Fruit fly (Drosophila melanogaster) whole organism, embryonic: ENCODE results near the gene Trm7-34.

Experiments
- Adf1 ChIP-seq: fragments of 200-800 bp; sonication (Bioruptor generic); IDR thresholded peaks from 2 replicates; pipeline ENCODE4 v1.3.6; 2022; ENCODE audit warnings: missing biosample characterization, missing genetic modification characterization
- Atf6 ChIP-seq: fragments of 200-800 bp; sonication (Bioruptor generic); IDR thresholded peaks from 2 replicates; pipeline ENCODE4 v1.3.6; 2022; ENCODE audit warnings: missing biosample characterization, missing genetic modification characterization
- CG10462 ChIP-seq: fragments of 200-800 bp; sonication (Bioruptor generic); optimal IDR thresholded peaks from 2 replicates; lab custom pipeline; 2016; ENCODE audit warnings: missing biosample characterization, missing genetic modification characterization
- CG11093 ChIP-seq: fragments of 200-800 bp; sonication (Bioruptor generic); IDR thresholded peaks from 3 replicates; pipeline ENCODE4 v1.3.6; 2022; ENCODE audit warnings: missing biosample characterization, missing genetic modification characterization
- CG11247 ChIP-seq: fragments of 200-800 bp; sonication (Bioruptor generic); IDR thresholded peaks from 2 replicates; pipeline ENCODE4 v1.3.6; 2022; ENCODE audit warnings: missing biosample characterization, missing genetic modification characterization
- CG11695 ChIP-seq: fragments of 200-800 bp; sonication (Bioruptor generic); IDR thresholded peaks from 3 replicates; pipeline ENCODE4 v1.3.6; 2022; ENCODE audit warnings: missing biosample characterization, missing genetic modification characterization
- CG12155 ChIP-seq: fragments of 200-800 bp; sonication (Bioruptor generic); optimal IDR thresholded peaks from 3 replicates; lab custom pipeline; 2016; ENCODE audit warnings: missing biosample characterization, missing genetic modification characterization
- CG12769 ChIP-seq: fragments of 200-800 bp; sonication (Bioruptor generic); optimal IDR thresholded peaks from 2 replicates; lab custom pipeline; 2019; ENCODE audit warnings: missing biosample characterization, mild to moderate bottlenecking, missing genetic modification characterization, moderate library complexity
- CG15269 ChIP-seq: fragments of 200-800 bp; sonication (Bioruptor generic); optimal IDR thresholded peaks from 2 replicates; lab custom pipeline; 2018; ENCODE audit warnings: missing biosample characterization, mild to moderate bottlenecking, missing genetic modification characterization, moderate library complexity
- CG16815 ChIP-seq: fragments of 200-800 bp; sonication (Bioruptor generic); optimal IDR thresholded peaks from 3 replicates; lab custom pipeline; 2017; ENCODE audit warnings: missing biosample characterization, mild to moderate bottlenecking, missing genetic modification characterization
- CG17359 ChIP-seq: fragments of 200-800 bp; sonication (Bioruptor generic); optimal IDR thresholded peaks from 3 replicates; lab custom pipeline; 2018; ENCODE audit warnings: missing biosample characterization, mild to moderate bottlenecking, missing genetic modification characterization, moderate library complexity
- CG18011 ChIP-seq: fragments of 200-800 bp; sonication (Bioruptor generic); optimal IDR thresholded peaks from 2 replicates; lab custom pipeline; 2017; ENCODE audit warnings: missing biosample characterization, missing genetic modification characterization, mild to moderate bottlenecking, moderate library complexity, missing genotype
- CG2116 ChIP-seq: fragments of 200-800 bp; sonication (Bioruptor generic); optimal IDR thresholded peaks from 3 replicates; lab custom pipeline; 2018; ENCODE audit warnings: missing biosample characterization, mild to moderate bottlenecking, missing genetic modification characterization
- CG3065 ChIP-seq: fragments of 200-800 bp; sonication (Bioruptor generic); optimal IDR thresholded peaks from 2 replicates; lab custom pipeline; 2016; ENCODE audit warnings: missing biosample characterization, missing genetic modification characterization
- CG32772 ChIP-seq: fragments of 200-800 bp; sonication (Bioruptor generic); IDR thresholded peaks from 2 replicates; pipeline ENCODE4 v1.3.6; 2022; ENCODE audit warnings: missing biosample characterization, missing genetic modification characterization
- CG3838 ChIP-seq: fragments of 200-800 bp; sonication (Bioruptor generic); optimal IDR thresholded peaks from 3 replicates; lab custom pipeline; 2016; ENCODE audit warnings: missing biosample characterization, missing genetic modification characterization
- CG4360 ChIP-seq: fragments of 200-800 bp; sonication (Bioruptor generic); IDR thresholded peaks from 2 replicates; pipeline ENCODE4 v1.3.6; 2022; ENCODE audit warnings: missing biosample characterization, missing genetic modification characterization
- CG6689 ChIP-seq: fragments of 200-800 bp; sonication (Bioruptor generic); IDR thresholded peaks from 2 replicates; pipeline ENCODE4 v1.3.6; 2022; ENCODE audit warnings: missing biosample characterization, missing genetic modification characterization
- CG6854 ChIP-seq: fragments of 200-800 bp; sonication (Bioruptor generic); optimal IDR thresholded peaks from 3 replicates; lab custom pipeline; 2017; ENCODE audit warnings: missing biosample characterization, mild to moderate bottlenecking, missing genetic modification characterization
- CG7357 ChIP-seq: fragments of 200-800 bp; sonication (Bioruptor generic); IDR thresholded peaks from 3 replicates; pipeline ENCODE4 v1.3.6; 2022; ENCODE audit warnings: missing biosample characterization, missing genetic modification characterization
- CG8765 ChIP-seq: fragments of 200-800 bp; sonication (Bioruptor generic); IDR thresholded peaks from 2 replicates; pipeline ENCODE4 v1.3.6; 2022; ENCODE audit warnings: missing biosample characterization, missing genetic modification characterization
- Camta ChIP-seq: fragments of 200-800 bp; sonication (Bioruptor generic); optimal IDR thresholded peaks from 2 replicates; lab custom pipeline; 2016; ENCODE audit warnings: missing biosample characterization, missing genetic modification characterization
- D19A ChIP-seq: fragments of 200-800 bp; optimal IDR thresholded peaks from 3 replicates; lab custom pipeline; 2019; ENCODE audit warnings: missing biosample characterization, mild to moderate bottlenecking, missing genetic modification characterization, moderate library complexity
- Drgx ChIP-seq: fragments of 200-800 bp; sonication (Bioruptor generic); IDR thresholded peaks from 2 replicates; pipeline ENCODE4 v1.3.6; 2022; ENCODE audit warnings: missing biosample characterization, missing genetic modification characterization
- E2f2 ChIP-seq: fragments of 200-800 bp; sonication (Bioruptor generic); IDR thresholded peaks from 2 replicates; pipeline ENCODE4 v1.3.6; 2022; ENCODE audit warnings: missing biosample characterization, missing genetic modification characterization
- HLHmδ ChIP-seq: fragments of 200-800 bp; sonication (Bioruptor generic); optimal IDR thresholded peaks from 2 replicates; lab custom pipeline; 2018; ENCODE audit warnings: missing biosample characterization, mild to moderate bottlenecking, missing genetic modification characterization, moderate library complexity
- Hsf ChIP-seq: fragments of 200-800 bp; sonication (Bioruptor generic); optimal IDR thresholded peaks from 3 replicates; lab custom pipeline; 2016; ENCODE audit warnings: missing biosample characterization, missing genetic modification characterization
- Lhr ChIP-seq: fragments of 200-800 bp; sonication (Bioruptor generic); optimal IDR thresholded peaks from 3 replicates; lab custom pipeline; 2017; ENCODE audit warnings: mild to moderate bottlenecking, missing biosample characterization, missing genetic modification reagents, missing genetic modification characterization
- MESR4 ChIP-seq: fragments of 200-800 bp; sonication (Bioruptor generic); optimal IDR thresholded peaks from 2 replicates; lab custom pipeline; 2018; ENCODE audit warnings: missing biosample characterization, mild to moderate bottlenecking, missing genetic modification characterization, moderate library complexity
- Nf-YB ChIP-seq: fragments of 200-800 bp; sonication (Bioruptor generic); optimal IDR thresholded peaks from 3 replicates; lab custom pipeline; 2019; ENCODE audit warnings: missing biosample characterization, mild to moderate bottlenecking, missing genetic modification characterization, moderate library complexity
- PHDP ChIP-seq: fragments of 200-800 bp; sonication (Bioruptor generic); optimal IDR thresholded peaks from 3 replicates; lab custom pipeline; 2018; ENCODE audit warnings: missing biosample characterization, mild to moderate bottlenecking, missing genetic modification characterization, moderate library complexity
- Ptx1 ChIP-seq: fragments of 200-800 bp; sonication (Bioruptor generic); IDR thresholded peaks from 2 replicates; pipeline ENCODE4 v1.3.6; 2022; ENCODE audit warnings: missing biosample characterization, missing genetic modification characterization
- aop ChIP-seq: fragments of 200-800 bp; sonication (Bioruptor generic); IDR thresholded peaks from 2 replicates; pipeline ENCODE4 v1.3.6; 2022; ENCODE audit warnings: missing biosample characterization, missing genetic modification characterization
- bab2 ChIP-seq: fragments of 200-800 bp; sonication (Bioruptor generic); optimal IDR thresholded peaks from 2 replicates; lab custom pipeline; 2016; ENCODE audit warnings: missing biosample characterization, missing genetic modification characterization
- chm ChIP-seq: fragments of 200-800 bp; sonication (Bioruptor generic); IDR thresholded peaks from 2 replicates; pipeline ENCODE4 v1.3.6; 2022; ENCODE audit warnings: missing biosample characterization, missing genetic modification characterization
- cwo ChIP-seq: fragments of 200-800 bp; sonication (Bioruptor generic); optimal IDR thresholded peaks from 3 replicates; lab custom pipeline; 2017; ENCODE audit warnings: missing biosample characterization, missing genetic modification characterization, mild to moderate bottlenecking, moderate library complexity, missing genetic modification reagents
- dimm ChIP-seq: fragments of 200-800 bp; sonication (Bioruptor generic); IDR thresholded peaks from 2 replicates; pipeline ENCODE4 v1.3.6; 2022; ENCODE audit warnings: missing biosample characterization, missing genetic modification characterization
- en ChIP-seq: fragments of 200-800 bp; sonication (Bioruptor generic); optimal IDR thresholded peaks from 2 replicates; lab custom pipeline; 2016; ENCODE audit warnings: missing biosample characterization, missing genetic modification characterization
- fru ChIP-seq: fragments of >200 bp; optimal IDR thresholded peaks from 2 replicates; lab custom pipeline; 2017
- gsb ChIP-seq: fragments of 200-800 bp; sonication (Bioruptor generic); IDR thresholded peaks from 2 replicates; pipeline ENCODE4 v1.3.6; 2022; ENCODE audit warnings: missing biosample characterization, missing genetic modification characterization
- gt ChIP-seq: fragments of 200-800 bp; sonication (Bioruptor generic); IDR thresholded peaks from 2 replicates; pipeline ENCODE4 v1.3.6; 2022; ENCODE audit warnings: missing biosample characterization, missing genetic modification characterization
- hb ChIP-seq: fragments of 200-800 bp; sonication (Bioruptor generic); IDR thresholded peaks from 3 replicates; pipeline ENCODE4 v1.3.6; 2022; ENCODE audit warnings: missing biosample characterization, missing genetic modification characterization; ENCODE audit not compliant: partially characterized antibody
- jumu ChIP-seq: fragments of 200-800 bp; sonication (Bioruptor generic); optimal IDR thresholded peaks from 3 replicates; lab custom pipeline; 2016; ENCODE audit warnings: missing biosample characterization, missing genetic modification characterization
- kah ChIP-seq: fragments of 200-800 bp; sonication (Bioruptor generic); optimal IDR thresholded peaks from 2 replicates; lab custom pipeline; 2018; ENCODE audit warnings: missing biosample characterization, mild to moderate bottlenecking, missing genetic modification characterization
- lilli ChIP-seq: fragments of 200-800 bp; sonication (Bioruptor generic); optimal IDR thresholded peaks from 3 replicates; lab custom pipeline; 2016; ENCODE audit warnings: missing biosample characterization, missing genetic modification characterization
- pita ChIP-seq: fragments of 200-800 bp; sonication (Bioruptor generic); optimal IDR thresholded peaks from 2 replicates; lab custom pipeline; 2017; ENCODE audit warnings: missing biosample characterization, mild to moderate bottlenecking, missing genetic modification characterization
- pum ChIP-seq: fragments of 200-800 bp; sonication (Bioruptor generic); optimal IDR thresholded peaks from 2 replicates; lab custom pipeline; 2016; ENCODE audit warnings: missing biosample characterization, missing genetic modification characterization
- ranshi ChIP-seq: fragments of 200-800 bp; sonication (Bioruptor generic); IDR thresholded peaks from 2 replicates; pipeline ENCODE4 v1.3.6; 2022; ENCODE audit warnings: missing biosample characterization, missing genetic modification characterization
- shn ChIP-seq: fragments of 200-800 bp; sonication (Bioruptor generic); optimal IDR thresholded peaks from 3 replicates; lab custom pipeline; 2016; ENCODE audit warnings: missing biosample characterization, missing genetic modification characterization
- unc-4 ChIP-seq: fragments of 200-800 bp; sonication (Bioruptor generic); IDR thresholded peaks from 2 replicates; pipeline ENCODE4 v1.3.6; 2022; ENCODE audit warnings: missing biosample characterization, missing genetic modification characterization; ENCODE audit not compliant: partially characterized antibody

Trm7-34 gene

dm6 chr3R:21112742-21113465 lies 20.8 kb downstream of the Trm7-34 start (continued):
- TF ChIP-seq CG12155 (GFP tag; lab: Kevin White, UChicago) (peak; percentile 79), CG2116 (GFP tag; lab: Kevin White, UChicago) (peak; percentile 52), en (GFP tag; lab: Kevin White, UChicago) (peak; percentile 79), CG3065 (peak; percentile 78), gt (GFP tag; lab: Robert Waterston, UW) (peak; percentile 44; the same call in 1 of the 2 replicates), CG11695 (GFP tag; lab: Robert Waterston, UW) (peak; percentile 91), ranshi (GFP tag; lab: Robert Waterston, UW) (peak; percentile 89), chm (GFP tag; lab: Robert Waterston, UW) (peak; percentile 89), shn (peak; percentile 80), Adf1 (GFP tag; lab: Robert Waterston, UW) (no peak; the same call in 1 of the 2 replicates), Camta (GFP tag; lab: Kevin White, UChicago) (peak; percentile 83), CG32772 (GFP tag; lab: Robert Waterston, UW) (peak; percentile 82), bab2 (GFP tag; lab: Kevin White, UChicago) (peak; percentile 93), CG15269 (peak; percentile 91), gsb (GFP tag; lab: Robert Waterston, UW) (peak; percentile 76), Lhr (GFP tag; lab: Kevin White, UChicago) (peak; percentile 67), E2f2 (GFP tag; lab: Robert Waterston, UW) (peak; percentile 63), MESR4 (peak; percentile 25), pita (no peak), CG12769 (peak; percentile 94), cwo (GFP tag; lab: Kevin White, UChicago) (peak; percentile 49), CG17359 (tag; lab: Kevin White, UChicago) (peak; percentile 89), CG10462 (peak; percentile 74), CG6854 (GFP tag; lab: Kevin White, UChicago) (peak; percentile 79), dimm (peak; percentile 69), aop (GFP tag; lab: Robert Waterston, UW) (peak; percentile 35; the same call in 1 of the 2 replicates), hb (no peak), CG7357 (GFP tag; lab: Robert Waterston, UW) (peak; percentile 74), unc-4 (GFP tag; lab: Robert Waterston, UW) (no peak), Atf6 (GFP tag; lab: Robert Waterston, UW) (peak; percentile 89), pum (peak; percentile 86), D19A (peak; percentile 86), PHDP (tag; lab: Kevin White, UChicago) (peak; percentile 93), jumu (peak; percentile 90), lilli (GFP tag; lab: Kevin White, UChicago) (peak; percentile 91), CG6689 (GFP tag; lab: Robert Waterston, UW) (peak; percentile 87), CG4360 (peak; percentile 51), CG18011 (GFP tag; lab: Kevin White, UChicago) (peak; percentile 75), CG11247 (GFP tag; lab: Robert Waterston, UW) (peak; percentile 81), CG11093 (GFP tag; lab: Robert Waterston, UW) (peak; percentile 68; the same call in 2 of the 3 replicates), Ptx1 (GFP tag; lab: Robert Waterston, UW) (peak; percentile 86), kah (peak; percentile 78), Drgx (GFP tag; lab: Robert Waterston, UW) (peak; percentile 85), Nf-YB (GFP tag; lab: Kevin White, UChicago) (peak; percentile 70), CG16815 (peak; percentile 45), CG8765 (0 out of 2 replicates have a peak, but pooled peaks have one; percentile 47), CG3838 (GFP tag; lab: Kevin White, UChicago) (peak; percentile 81), HLHmδ (GFP tag; lab: Kevin White, UChicago) (no peak), Hsf (peak; percentile 91), fru (lab: Kevin White, UChicago) (no peak)
